Fruit fly (Drosophila melanogaster) whole organism, embryonic: ENCODE results near the gene Rtnl1.

ENCODE experiments used
- BtbVII ChIP-seq: fragments of 200-800 bp; sonication (Bioruptor generic); optimal IDR thresholded peaks from 3 replicates; lab custom pipeline; 2017; ENCODE audit warnings: missing biosample characterization, mild to moderate bottlenecking, missing genetic modification characterization
- CG12071 ChIP-seq: fragments of 200-800 bp; sonication (Bioruptor generic); optimal IDR thresholded peaks from 3 replicates; lab custom pipeline; 2018; ENCODE audit warnings: missing biosample characterization, mild to moderate bottlenecking, missing genetic modification characterization
- CG12391 ChIP-seq: fragments of 200-800 bp; sonication (Bioruptor generic); optimal IDR thresholded peaks from 3 replicates; lab custom pipeline; 2018; ENCODE audit warnings: missing biosample characterization, mild to moderate bottlenecking, missing genetic modification characterization, moderate library complexity
- CG14441 ChIP-seq: fragments of 200-800 bp; sonication (Bioruptor generic); IDR thresholded peaks from 2 replicates; pipeline ENCODE4 v1.3.6; 2022; ENCODE audit warnings: missing biosample characterization, missing genetic modification characterization
- CG14860 ChIP-seq: fragments of 200-800 bp; sonication (Bioruptor generic); IDR thresholded peaks from 3 replicates; pipeline ENCODE4 v1.3.6; 2022; ENCODE audit warnings: missing biosample characterization, missing genetic modification characterization; ENCODE audit not compliant: partially characterized antibody
- CG15073 ChIP-seq: fragments of 200-800 bp; sonication (Bioruptor generic); optimal IDR thresholded peaks from 2 replicates; lab custom pipeline; 2016; ENCODE audit warnings: missing biosample characterization, missing genetic modification characterization
- CG15696 ChIP-seq: fragments of 200-800 bp; sonication (Bioruptor generic); optimal IDR thresholded peaks from 2 replicates; lab custom pipeline; 2019; ENCODE audit warnings: missing biosample characterization, mild to moderate bottlenecking, missing genetic modification characterization, moderate library complexity
- CG17802 ChIP-seq: fragments of 200-800 bp; sonication (Bioruptor generic); optimal IDR thresholded peaks from 2 replicates; lab custom pipeline; 2018; ENCODE audit warnings: missing biosample characterization, mild to moderate bottlenecking, missing genetic modification characterization, moderate library complexity
- CG18011 ChIP-seq: fragments of 200-800 bp; sonication (Bioruptor generic); optimal IDR thresholded peaks from 2 replicates; lab custom pipeline; 2017; ENCODE audit warnings: missing biosample characterization, missing genetic modification characterization, mild to moderate bottlenecking, moderate library complexity, missing genotype
- CG18599 ChIP-seq: fragments of 200-800 bp; sonication (Bioruptor generic); optimal IDR thresholded peaks from 3 replicates; lab custom pipeline; 2017; ENCODE audit warnings: missing biosample characterization, missing genetic modification characterization, mild to moderate bottlenecking, moderate library complexity, missing genetic modification reagents
- CG2889 ChIP-seq: fragments of 200-800 bp; sonication (Bioruptor generic); IDR thresholded peaks from 3 replicates; pipeline ENCODE4 v1.3.6; 2022; ENCODE audit warnings: missing biosample characterization, missing genetic modification characterization
- CG34224 ChIP-seq: fragments of 200-800 bp; sonication (Bioruptor generic); IDR thresholded peaks from 3 replicates; pipeline ENCODE4 v1.3.6; 2022; ENCODE audit warnings: missing biosample characterization, missing genetic modification characterization; ENCODE audit not compliant: partially characterized antibody
- CG3847 ChIP-seq: fragments of 200-800 bp; sonication (Bioruptor generic); IDR thresholded peaks from 2 replicates; pipeline ENCODE4 v1.3.6; 2022; ENCODE audit warnings: missing biosample characterization, missing genetic modification characterization
- CG43689 ChIP-seq: fragments of 200-800 bp; sonication (Bioruptor generic); IDR thresholded peaks from 2 replicates; pipeline ENCODE4 v1.3.6; 2022; ENCODE audit warnings: missing biosample characterization, missing genetic modification characterization
- CG5953 ChIP-seq: fragments of 200-800 bp; sonication (Bioruptor generic); IDR thresholded peaks from 2 replicates; pipeline ENCODE4 v1.3.6; 2022; ENCODE audit warnings: missing biosample characterization, missing genetic modification characterization
- CG6791 ChIP-seq: fragments of 200-800 bp; sonication (Bioruptor generic); IDR thresholded peaks from 3 replicates; pipeline ENCODE4 v1.3.6; 2022; ENCODE audit warnings: missing biosample characterization, missing genetic modification characterization; ENCODE audit not compliant: partially characterized antibody
- CG7839 ChIP-seq: fragments of 200-800 bp; sonication (Bioruptor generic); optimal IDR thresholded peaks from 3 replicates; lab custom pipeline; 2018; ENCODE audit warnings: missing biosample characterization, mild to moderate bottlenecking, missing genetic modification characterization, moderate library complexity
- CG8359 ChIP-seq: fragments of 200-800 bp; sonication (Bioruptor generic); optimal IDR thresholded peaks from 2 replicates; lab custom pipeline; 2017; ENCODE audit warnings: missing biosample characterization, mild to moderate bottlenecking, missing genetic modification characterization, borderline replicate concordance
- CHES-1-like ChIP-seq: fragments of 200-800 bp; sonication (Bioruptor generic); optimal IDR thresholded peaks from 2 replicates; lab custom pipeline; 2016; ENCODE audit warnings: missing biosample characterization, missing genetic modification characterization
- Doc3 ChIP-seq: fragments of 200-800 bp; sonication (Bioruptor generic); IDR thresholded peaks from 3 replicates; pipeline ENCODE4 v1.3.6; 2022; ENCODE audit warnings: missing biosample characterization, missing genetic modification characterization; ENCODE audit not compliant: partially characterized antibody
- E2f1 ChIP-seq: fragments of 200-800 bp; sonication (Bioruptor generic); IDR thresholded peaks from 2 replicates; pipeline ENCODE4 v1.3.6; 2022; ENCODE audit warnings: missing biosample characterization, missing genetic modification characterization
- GATAe ChIP-seq: fragments of 200-800 bp; sonication (Bioruptor generic); conservative IDR thresholded peaks from 2 replicates; pipeline ENCODE4 v1.3.6; 2022; ENCODE audit warnings: missing biosample characterization, missing genetic modification characterization
- HLHmδ ChIP-seq: fragments of 200-800 bp; sonication (Bioruptor generic); optimal IDR thresholded peaks from 2 replicates; lab custom pipeline; 2018; ENCODE audit warnings: missing biosample characterization, mild to moderate bottlenecking, missing genetic modification characterization, moderate library complexity
- Rfx ChIP-seq: fragments of 200-800 bp; sonication (Bioruptor generic); IDR thresholded peaks from 2 replicates; pipeline ENCODE4 v1.3.6; 2022; ENCODE audit warnings: missing biosample characterization, missing genetic modification characterization
- Xrp1 ChIP-seq: fragments of 200-800 bp; sonication (Bioruptor generic); IDR thresholded peaks from 2 replicates; pipeline ENCODE4 v1.3.6; 2022; ENCODE audit warnings: missing biosample characterization, missing genetic modification characterization
- ac ChIP-seq: fragments of 200-800 bp; sonication (Bioruptor generic); optimal IDR thresholded peaks from 3 replicates; lab custom pipeline; 2017; ENCODE audit warnings: missing biosample characterization, mild to moderate bottlenecking, missing genetic modification characterization
- amos ChIP-seq: fragments of 200-800 bp; sonication (Bioruptor generic); IDR thresholded peaks from 2 replicates; pipeline ENCODE4 v1.3.6; 2022; ENCODE audit warnings: missing biosample characterization, missing genetic modification characterization; ENCODE audit not compliant: partially characterized antibody
- ash1 ChIP-seq: fragments of 200-800 bp; sonication (Bioruptor generic); optimal IDR thresholded peaks from 2 replicates; lab custom pipeline; 2018; ENCODE audit warnings: missing biosample characterization, mild to moderate bottlenecking, missing genetic modification characterization
- chinmo ChIP-seq: fragments of 200-800 bp; sonication (Bioruptor generic); IDR thresholded peaks from 4 replicates; pipeline ENCODE4 v1.3.6; 2022; ENCODE audit warnings: missing biosample characterization, missing genetic modification characterization; ENCODE audit not compliant: partially characterized antibody
- dpn ChIP-seq, 2 experiments: fragments of 200-800 bp; sonication (Bioruptor generic); optimal IDR thresholded peaks; 3 replicates each; lab custom pipeline; 2016; ENCODE audit warnings: missing biosample characterization in 2 of 2, missing genetic modification characterization in 2 of 2
- esg ChIP-seq: fragments of 200-800 bp; sonication (Bioruptor generic); conservative IDR thresholded peaks from 2 replicates; pipeline ENCODE4 v1.3.6; 2022; ENCODE audit warnings: missing biosample characterization, missing genetic modification characterization
- ewg ChIP-seq: fragments of 200-800 bp; sonication (Bioruptor generic); optimal IDR thresholded peaks from 3 replicates; lab custom pipeline; 2017; ENCODE audit warnings: mild to moderate bottlenecking, missing biosample characterization, missing genetic modification reagents, missing genetic modification characterization
- fd64A ChIP-seq: fragments of 200-800 bp; sonication (Bioruptor generic); optimal IDR thresholded peaks from 3 replicates; lab custom pipeline; 2018; ENCODE audit warnings: missing biosample characterization, mild to moderate bottlenecking, missing genetic modification characterization
- ftz-f1 ChIP-seq: fragments of 200-800 bp; sonication (Bioruptor generic); optimal IDR thresholded peaks from 2 replicates; lab custom pipeline; 2016; ENCODE audit warnings: missing biosample characterization, missing genetic modification characterization
- gce ChIP-seq: fragments of 200-800 bp; sonication (Bioruptor generic); IDR thresholded peaks from 3 replicates; pipeline ENCODE4 v1.3.6; 2022; ENCODE audit warnings: missing biosample characterization, missing genetic modification characterization
- ham ChIP-seq: fragments of 200-800 bp; sonication (Bioruptor generic); IDR thresholded peaks from 2 replicates; pipeline ENCODE4 v1.3.6; 2022; ENCODE audit warnings: missing biosample characterization, missing genetic modification characterization
- hb ChIP-seq: fragments of 200-800 bp; sonication (Bioruptor generic); IDR thresholded peaks from 3 replicates; pipeline ENCODE4 v1.3.6; 2022; ENCODE audit warnings: missing biosample characterization, missing genetic modification characterization; ENCODE audit not compliant: partially characterized antibody
- insv ChIP-seq, 2 experiments: fragments of 200-800 bp; sonication (Bioruptor generic); optimal IDR thresholded peaks; 3 replicates each; lab custom pipeline; 2016 to 2018; ENCODE audit warnings: missing biosample characterization in 2 of 2, missing genetic modification characterization in 2 of 2
- jigr1 ChIP-seq: fragments of 200-800 bp; sonication (Bioruptor generic); IDR thresholded peaks from 3 replicates; pipeline ENCODE4 v1.3.6; 2022; ENCODE audit warnings: missing biosample characterization, missing genetic modification characterization
- otp ChIP-seq: fragments of 200-800 bp; sonication (Bioruptor generic); IDR thresholded peaks from 3 replicates; pipeline ENCODE4, ENCODE4 v1.3.6; 2022; ENCODE audit warnings: missing biosample characterization, missing genetic modification characterization
- pan ChIP-seq, 4 experiments: fragments of >200 bp in 3 of 4; fragments of 200-800 bp in 1 of 4; sonication (Bioruptor generic) in 1 of 4; optimal IDR thresholded peaks in 3 of 4; IDR thresholded peaks in 1 of 4; 2 replicates each; pipeline versions ENCODE4 v1.3.6 to Lab custom; 2017 to 2022; ENCODE audit warnings: missing biosample characterization in 2 of 4, missing genetic modification characterization in 2 of 4, mixed read lengths in 1 of 4
- pb ChIP-seq: fragments of 200-800 bp; sonication (Bioruptor generic); optimal IDR thresholded peaks from 3 replicates; lab custom pipeline; 2016; ENCODE audit warnings: missing biosample characterization, missing genetic modification characterization
- pzg ChIP-seq: fragments of 200-800 bp; sonication (Bioruptor generic); optimal IDR thresholded peaks from 3 replicates; lab custom pipeline; 2018; ENCODE audit warnings: missing biosample characterization, mild to moderate bottlenecking, missing genetic modification characterization, moderate library complexity
- sens ChIP-seq: fragments of 200-800 bp; sonication (Bioruptor generic); peaks from one replicate; lab custom pipeline; 2016; ENCODE audit warnings: missing biosample characterization, missing genetic modification characterization
- tgo ChIP-seq: fragments of 200-800 bp; sonication (Bioruptor generic); IDR thresholded peaks from 3 replicates; pipeline ENCODE4 v1.3.6; 2022; ENCODE audit warnings: missing biosample characterization, missing genetic modification characterization
- unc-4 ChIP-seq: fragments of 200-800 bp; sonication (Bioruptor generic); IDR thresholded peaks from 2 replicates; pipeline ENCODE4 v1.3.6; 2022; ENCODE audit warnings: missing biosample characterization, missing genetic modification characterization; ENCODE audit not compliant: partially characterized antibody
- vvl ChIP-seq: fragments of 200-800 bp; sonication (Bioruptor generic); IDR thresholded peaks from 2 replicates; pipeline ENCODE4 v1.3.6; 2022; ENCODE audit warnings: missing biosample characterization, missing genetic modification characterization
- yki ChIP-seq: fragments of >200 bp; optimal IDR thresholded peaks from 3 replicates; lab custom pipeline; 2018
- zf30C ChIP-seq: fragments of 200-800 bp; sonication (Bioruptor generic); optimal IDR thresholded peaks from 3 replicates; lab custom pipeline; 2018; ENCODE audit warnings: missing biosample characterization, mild to moderate bottlenecking, missing genetic modification characterization

Gene Rtnl1

DNA sequence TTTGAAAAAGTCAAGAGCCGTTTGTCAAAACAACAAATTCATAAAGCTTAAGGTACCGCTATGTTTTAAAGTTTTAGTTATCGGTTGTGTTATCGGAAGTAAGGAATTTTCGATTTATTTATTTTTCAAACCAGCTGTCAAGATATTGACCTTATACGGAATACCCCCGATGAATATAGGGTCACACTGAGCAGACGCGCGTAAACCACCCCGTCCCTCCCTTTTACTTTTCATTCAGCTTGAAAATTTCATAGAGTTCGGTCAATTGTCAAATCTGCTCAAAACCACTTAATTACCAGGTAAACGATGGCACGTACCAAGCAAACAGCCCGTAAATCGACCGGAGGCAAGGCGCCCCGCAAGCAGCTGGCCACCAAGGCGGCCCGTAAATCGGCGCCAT is 45.4 kb upstream of the Rtnl1 start, which contains the start of the genes CG14036 and His3.3A (continued):
- no peak for TF ChIP-seq pan (optimal IDR thresholded peaks at IDR 0.05; lab: Kevin White, UChicago)
- peak in 1 of 2 experiments; percentile 36 for TF ChIP-seq pan (GFP tag; optimal IDR thresholded peaks at IDR 0.05 in 1 of 2, IDR thresholded peaks at IDR 0.05 in 1 of 2)
- TF ChIP-seq Rfx (GFP tag; lab: Robert Waterston, UW) = peak; percentile 42
- no peak for TF ChIP-seq CG2889 (GFP tag; lab: Robert Waterston, UW)
- no peak for TF ChIP-seq tgo (GFP tag; lab: Robert Waterston, UW)
- no peak for TF ChIP-seq CG15073 (GFP tag; lab: Kevin White, UChicago)
- TF ChIP-seq vvl (GFP tag; lab: Robert Waterston, UW) = 0 out of 2 replicates have a peak, but pooled peaks have one; percentile 47
- TF ChIP-seq zf30C (GFP tag; lab: Kevin White, UChicago) = no peak
- TF ChIP-seq ftz-f1 (GFP tag; lab: Kevin White, UChicago) = peak; percentile 30
- peak; percentile 49; the same call in 1 of the 3 replicates for TF ChIP-seq Doc3
- no peak for TF ChIP-seq hb (GFP tag; lab: Robert Waterston, UW)
- no peak for TF ChIP-seq CG12071 (GFP tag; lab: Kevin White, UChicago)
- TF ChIP-seq CG3847 (GFP tag; lab: Robert Waterston, UW) = peak; percentile 35; the same call in 1 of the 2 replicates
- TF ChIP-seq CG17802 (tag; lab: Kevin White, UChicago) = peak; percentile 6
- TF ChIP-seq CG14441 = no peak
- no peak for TF ChIP-seq GATAe (GFP tag; lab: Robert Waterston, UW)
- TF ChIP-seq CG18599 (GFP tag; lab: Kevin White, UChicago) = no peak
- no peak for TF ChIP-seq CG7839 (tag; lab: Kevin White, UChicago)
- TF ChIP-seq CG8359 (GFP tag; lab: Kevin White, UChicago) = no peak
- peak; percentile 96 for TF ChIP-seq pzg (GFP tag; lab: Kevin White, UChicago)
- TF ChIP-seq CG18011 (GFP tag; lab: Kevin White, UChicago) = no peak
- peak; percentile 41; the same call in 1 of the 2 replicates for TF ChIP-seq E2f1
- no peak for TF ChIP-seq fd64A (GFP tag; lab: Kevin White, UChicago)
- no peak for TF ChIP-seq ham (GFP tag; lab: Robert Waterston, UW)
- TF ChIP-seq CG5953 (GFP tag; lab: Robert Waterston, UW) = no peak
- TF ChIP-seq CG43689 (GFP tag; lab: Robert Waterston, UW) = no peak
- peak; percentile 80 for TF ChIP-seq CG34224 (GFP tag; lab: Robert Waterston, UW)
- peak; percentile 21 for TF ChIP-seq CG15696 (tag; lab: Kevin White, UChicago)
- TF ChIP-seq pb (GFP tag; lab: Kevin White, UChicago) = no peak
- no peak for TF ChIP-seq esg (GFP tag; lab: Robert Waterston, UW)
- TF ChIP-seq chinmo (GFP tag; lab: Robert Waterston, UW) = peak; percentile 68; the same call in 1 of the 4 replicates
- peak; percentile 42 for TF ChIP-seq CG12391 (tag; lab: Kevin White, UChicago)
- TF ChIP-seq sens (GFP tag; lab: Kevin White, UChicago) = peak; percentile 83
- TF ChIP-seq CG6791 (GFP tag; lab: Robert Waterston, UW) = peak; percentile 70; the same call in 2 of the 3 replicates
- no peak for TF ChIP-seq dpn (GFP tag; optimal IDR thresholded peaks at IDR 0.05; lab: Kevin White, UChicago)
- peak in 1 of 2 experiments; percentile 14 for TF ChIP-seq insv (GFP tag; optimal IDR thresholded peaks at IDR 0.05; lab: Kevin White, UChicago)
- TF ChIP-seq otp (GFP tag; lab: Robert Waterston, UW) = no peak
- peak; percentile 53 for TF ChIP-seq CHES-1-like (GFP tag; lab: Kevin White, UChicago)
- TF ChIP-seq unc-4 (GFP tag; lab: Robert Waterston, UW) = peak; percentile 69
- 0 out of 3 replicates have a peak, but pooled peaks have one; percentile 16 for TF ChIP-seq gce (GFP tag; lab: Robert Waterston, UW)
- peak; percentile 13 for TF ChIP-seq ash1 (GFP tag; lab: Kevin White, UChicago)
- no peak for TF ChIP-seq jigr1
- TF ChIP-seq ac = no peak
- TF ChIP-seq CG14860 (GFP tag; lab: Robert Waterston, UW) = peak; percentile 58; the same call in 2 of the 3 replicates
- peak; percentile 74 for TF ChIP-seq HLHmδ (GFP tag; lab: Kevin White, UChicago)
- TF ChIP-seq Xrp1 (GFP tag; lab: Robert Waterston, UW) = no peak
- TF ChIP-seq ewg (GFP tag; lab: Kevin White, UChicago) = peak; percentile 40
- TF ChIP-seq BtbVII (GFP tag; lab: Kevin White, UChicago) = no peak
- peak; percentile 64; the same call in 1 of the 2 replicates for TF ChIP-seq amos (GFP tag; lab: Robert Waterston, UW)
- TF ChIP-seq yki (lab: Kevin White, UChicago) = no peak
